Fruit fly (Drosophila melanogaster) whole organism, adult: ENCODE results near the gene dUTPase.
A peak's percentile ranks its signal among the peaks of the same experiment; 100 is the strongest.

Experiments
- CG14711 ChIP-seq: fragments of 200-800 bp; sonication (Bioruptor generic); optimal IDR thresholded peaks from 2 replicates; lab custom pipeline; 2018; ENCODE audit warnings: missing biosample characterization, mild to moderate bottlenecking, missing genetic modification characterization, moderate library complexity
- CG1620 ChIP-seq: fragments of 200-800 bp; sonication (Bioruptor generic); optimal IDR thresholded peaks from 2 replicates; lab custom pipeline; 2016; ENCODE audit warnings: missing biosample characterization, missing genetic modification characterization
- CG33017 ChIP-seq: fragments of 200-800 bp; sonication (Bioruptor generic); optimal IDR thresholded peaks from 2 replicates; lab custom pipeline; 2018; ENCODE audit warnings: missing biosample characterization, mild to moderate bottlenecking, missing genetic modification characterization, moderate library complexity
- CG5204 ChIP-seq: fragments of 200-800 bp; sonication (Bioruptor generic); optimal IDR thresholded peaks from 2 replicates; lab custom pipeline; 2016; ENCODE audit warnings: missing biosample characterization, missing genetic modification characterization
- CG7045 ChIP-seq: fragments of 200-800 bp; sonication (Bioruptor generic); optimal IDR thresholded peaks from 2 replicates; lab custom pipeline; 2017; ENCODE audit warnings: missing biosample characterization, mild to moderate bottlenecking, missing genetic modification characterization
- Clk ChIP-seq: fragments of 200-800 bp; sonication (Bioruptor generic); optimal IDR thresholded peaks from 2 replicates; lab custom pipeline; 2017; ENCODE audit warnings: missing biosample characterization, missing genetic modification characterization
- Hr96 ChIP-seq: fragments of 200-800 bp; sonication (Bioruptor generic); optimal IDR thresholded peaks from 2 replicates; lab custom pipeline; 2016; ENCODE audit warnings: missing biosample characterization, missing genetic modification characterization
- Mnt ChIP-seq: fragments of 200-800 bp; sonication (Bioruptor generic); optimal IDR thresholded peaks from 2 replicates; lab custom pipeline; 2016; ENCODE audit warnings: missing biosample characterization, mild to moderate bottlenecking, missing genetic modification characterization
- cic ChIP-seq: fragments of 200-800 bp; sonication (Bioruptor generic); optimal IDR thresholded peaks from 2 replicates; lab custom pipeline; 2017; ENCODE audit warnings: missing biosample characterization, mild to moderate bottlenecking, missing genetic modification characterization, moderate library complexity
- cnc ChIP-seq, 2 experiments: fragments of >200 bp; optimal IDR thresholded peaks; 2 replicates each; lab custom pipeline; 2017
- kay ChIP-seq: fragments of 200-800 bp; sonication (Bioruptor generic); peaks from one replicate; lab custom pipeline; 2016; ENCODE audit warnings: missing biosample characterization, missing genetic modification characterization, borderline replicate concordance
- tj ChIP-seq: fragments of 200-800 bp; sonication (Bioruptor generic); optimal IDR thresholded peaks from 3 replicates; lab custom pipeline; 2017; ENCODE audit warnings: missing biosample characterization, mild to moderate bottlenecking, missing genetic modification characterization, moderate library complexity
- toe ChIP-seq: fragments of 200-800 bp; sonication (Bioruptor generic); optimal IDR thresholded peaks from 2 replicates; lab custom pipeline; 2016; ENCODE audit warnings: missing biosample characterization, missing genetic modification characterization

dm6 chr2L:10972224-10972623, 38.9 kb upstream of the dUTPase start, which contains the start of gene CG16743:
- no peak for TF ChIP-seq Clk
- TF ChIP-seq toe (GFP tag; lab: Kevin White, UChicago), result no peak
- no peak for TF ChIP-seq cnc (optimal IDR thresholded peaks at IDR 0.05; lab: Kevin White, UChicago)
- TF ChIP-seq CG33017 (tag; lab: Kevin White, UChicago), result peak; percentile 63
- no peak for TF ChIP-seq cic (GFP tag; lab: Kevin White, UChicago)
- peak; percentile 40 for TF ChIP-seq tj (GFP tag; lab: Kevin White, UChicago)
- peak; percentile 54 for TF ChIP-seq CG14711 (tag; lab: Kevin White, UChicago)
- TF ChIP-seq Hr96 (GFP tag; lab: Kevin White, UChicago), result no peak
- TF ChIP-seq kay, result no peak
- TF ChIP-seq CG1620 (GFP tag; lab: Kevin White, UChicago), result no peak
- TF ChIP-seq CG7045, result no peak
- TF ChIP-seq Mnt, result peak; percentile 31
- TF ChIP-seq CG5204, result no peak
